Fruit fly (Drosophila melanogaster): ENCODE data around the gene Axn.
A peak's percentile ranks its signal among the peaks of the same experiment; 100 is the strongest.

The Axn gene

DNA sequence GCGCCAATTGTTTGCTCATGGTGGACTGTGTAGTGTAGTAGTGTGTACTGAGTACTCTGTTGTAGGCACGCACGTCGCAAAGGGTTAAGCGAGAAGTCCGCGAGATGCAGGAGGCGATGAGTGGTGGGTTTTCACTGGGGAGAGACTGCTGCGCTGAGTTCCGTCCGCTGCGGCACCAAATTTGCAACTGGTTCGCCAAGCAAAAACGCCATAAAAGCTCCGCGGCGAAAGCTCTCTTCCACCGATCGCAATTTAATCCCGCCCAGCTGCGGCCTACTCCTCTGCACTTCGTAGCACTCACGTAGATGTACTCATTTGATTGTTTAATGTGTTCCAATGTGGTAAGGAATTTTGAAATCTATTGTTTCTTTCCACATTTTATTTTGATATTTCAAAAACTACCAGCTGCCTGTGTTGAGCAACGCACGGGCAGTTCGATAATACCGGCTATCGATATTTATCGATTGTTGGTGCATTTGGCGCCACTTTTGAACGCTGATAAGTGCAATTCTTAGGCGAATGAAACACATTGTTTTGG, 7.6 kb upstream of the Axn start, which contains the start of gene CG7920 (continued):
- TF ChIP-seq HLH4C (GFP tag; IDR thresholded peaks at IDR 0.05; ENCODE audit: partially characterized antibody), result peak; percentile 71
- TF ChIP-seq CG33557 (GFP tag; optimal IDR thresholded peaks at IDR 0.05), result no peak
- no peak for TF ChIP-seq Oaz (GFP tag; IDR thresholded peaks at IDR 0.05)
- peak; percentile 44 for TF ChIP-seq stwl (tag; optimal IDR thresholded peaks at IDR 0.05)
- TF ChIP-seq CG1603 (tag; optimal IDR thresholded peaks at IDR 0.05), result peak; percentile 63
- peak; percentile 1 for TF ChIP-seq CG12299 (tag; optimal IDR thresholded peaks at IDR 0.05)
- no peak for TF ChIP-seq lov (optimal IDR thresholded peaks at IDR 0.05)
- TF ChIP-seq lov (GFP tag; IDR thresholded peaks at IDR 0.05), result no peak
- peak; percentile 2 for TF ChIP-seq cwo (GFP tag; optimal IDR thresholded peaks at IDR 0.05)
- TF ChIP-seq Side (GFP tag; optimal IDR thresholded peaks at IDR 0.05), result no peak
- peak; percentile 12 for TF ChIP-seq nau (GFP tag; optimal IDR thresholded peaks at IDR 0.05)
- no peak for TF ChIP-seq onecut (GFP tag; IDR thresholded peaks at IDR 0.05)
- no peak for TF ChIP-seq sr (GFP tag; IDR thresholded peaks at IDR 0.05)
- no peak for TF ChIP-seq Hr39 (optimal IDR thresholded peaks at IDR 0.05)
- TF ChIP-seq fd96Cb (tag; optimal IDR thresholded peaks at IDR 0.05), result no peak
- peak; percentile 79 for TF ChIP-seq Bgb (GFP tag; IDR thresholded peaks at IDR 0.05; ENCODE audit: partially characterized antibody)
- peak; percentile 74 for TF ChIP-seq Sry-δ (GFP tag; optimal IDR thresholded peaks at IDR 0.05)
- peak; percentile 8 for TF ChIP-seq her (GFP tag; optimal IDR thresholded peaks at IDR 0.05)
- TF ChIP-seq CG11247 (GFP tag; IDR thresholded peaks at IDR 0.05), result 0 out of 2 replicates have a peak, but pooled peaks have one; percentile 6
- peak; percentile 76; the same call in 2 of the 4 replicates for TF ChIP-seq chinmo (GFP tag; IDR thresholded peaks at IDR 0.05; ENCODE audit: partially characterized antibody)
- peak; percentile 37 for TF ChIP-seq odd (GFP tag; optimal IDR thresholded peaks at IDR 0.05)
- no peak for TF ChIP-seq Tbp (GFP tag; optimal IDR thresholded peaks at IDR 0.05)
- TF ChIP-seq Six4 (GFP tag; optimal IDR thresholded peaks at IDR 0.05), result no peak
- peak; percentile 48 for TF ChIP-seq CG13296 (GFP tag; optimal IDR thresholded peaks at IDR 0.05)
- peak; percentile 99 for TF ChIP-seq E2f2 (GFP tag; IDR thresholded peaks at IDR 0.05)
- TF ChIP-seq CG9797 (GFP tag; optimal IDR thresholded peaks at IDR 0.05), result peak; percentile 26
- no peak for TF ChIP-seq tup (GFP tag; optimal IDR thresholded peaks at IDR 0.05)
- no peak for TF ChIP-seq CG31388 (GFP tag; optimal IDR thresholded peaks at IDR 0.05)
- TF ChIP-seq E2f1 (GFP tag; IDR thresholded peaks at IDR 0.05), result peak; percentile 6; the same call in 1 of the 2 replicates
- peak; percentile 86 for TF ChIP-seq pzg (GFP tag; optimal IDR thresholded peaks at IDR 0.05)
- TF ChIP-seq CG10979 (tag; optimal IDR thresholded peaks at IDR 0.05), result peak; percentile 0
- TF ChIP-seq toy (GFP tag; IDR thresholded peaks at IDR 0.05), result no peak
- TF ChIP-seq CG42726 (GFP tag; IDR thresholded peaks at IDR 0.05; ENCODE audit: partially characterized antibody), result peak; percentile 46; the same call in 1 of the 2 replicates
- no peak for TF ChIP-seq Fer3 (tag; optimal IDR thresholded peaks at IDR 0.05)
- peak; percentile 71 for TF ChIP-seq CG18599 (GFP tag; optimal IDR thresholded peaks at IDR 0.05)
- peak; percentile 79 for TF ChIP-seq Myb (GFP tag; optimal IDR thresholded peaks at IDR 0.05)
- TF ChIP-seq unpg (GFP tag; optimal IDR thresholded peaks at IDR 0.05), result peak; percentile 8
- TF ChIP-seq Camta (GFP tag; optimal IDR thresholded peaks at IDR 0.05), result no peak
- TF ChIP-seq ems (GFP tag; optimal IDR thresholded peaks at IDR 0.05), result peak; percentile 48
- TF ChIP-seq slou (GFP tag; optimal IDR thresholded peaks at IDR 0.05), result no peak
- TF ChIP-seq usp (GFP tag; optimal IDR thresholded peaks at IDR 0.05), result no peak
- peak in 1 of 2 experiments; percentile 55 for TF ChIP-seq crp (GFP tag; optimal IDR thresholded peaks at IDR 0.05)
- peak; percentile 13; the same call in 1 of the 3 replicates for TF ChIP-seq mld (GFP tag; IDR thresholded peaks at IDR 0.05; ENCODE audit: partially characterized antibody)
- no peak for TF ChIP-seq CG15073 (GFP tag; optimal IDR thresholded peaks at IDR 0.05)
- TF ChIP-seq lab (GFP tag; optimal IDR thresholded peaks at IDR 0.05), result peak; percentile 49
- TF ChIP-seq CG2199 (GFP tag; IDR thresholded peaks at IDR 0.05), result no peak
- TF ChIP-seq NFAT (GFP tag; IDR thresholded peaks at IDR 0.05), result peak; percentile 12; the same call in 1 of the 2 replicates
- TF ChIP-seq CG13624 (GFP tag; optimal IDR thresholded peaks at IDR 0.05), result peak; percentile 79
- TF ChIP-seq CG2120 (GFP tag; optimal IDR thresholded peaks at IDR 0.05), result peak; percentile 54
- peak; percentile 22; the same call in 1 of the 2 replicates for TF ChIP-seq chm (GFP tag; IDR thresholded peaks at IDR 0.05)

All from whole organism, embryonic.